Worm (Caenorhabditis elegans): Measurements from ENCODE around the gene nuaf-1.

nuaf-1 gene

ce11 chrV:13584484-13584883 lies 16.1 kb upstream of the nuaf-1 start, which contains the start of gene F53F4.1:
F53F4.1 (plus strand) TSS chrV:13584784.
- TF ChIP-seq mdl-1 (tag; optimal IDR thresholded peaks at IDR 0.05) (no peak), sma-9 (GFP tag; optimal IDR thresholded peaks at IDR 0.05) (no peak), sma-9 (tag; optimal IDR thresholded peaks at IDR 0.05) (no peak)

- TF ChIP-seq fos-1 (tag; optimal IDR thresholded peaks at IDR 0.05) = peak; percentile 74
- no peak for TF ChIP-seq mab-5 (tag; optimal IDR thresholded peaks at IDR 0.05)
- peak; percentile 15 for TF ChIP-seq F13H6.1 (tag; optimal IDR thresholded peaks at IDR 0.05)
- no peak for TF ChIP-seq ZK546.5 (tag; optimal IDR thresholded peaks at IDR 0.05)
Measured at ce11 chrV:13580696-13581095, 12.3 kb upstream of the nuaf-1 start, which contains the start of gene C50B8.5. C50B8.5 (plus strand) TSS chrV:13580968.

ce11 chrV:13578637-13579036 lies 10.2 kb upstream of the nuaf-1 start, which contains the start of gene C50B8.6:
C50B8.6 (plus strand) TSS chrV:13578972.
- TF ChIP-seq elt-1 (tag; optimal IDR thresholded peaks at IDR 0.05) (no peak), fos-1 (tag; optimal IDR thresholded peaks at IDR 0.05) (peak; percentile 60)

ce11 chrV:13577463-13577862 lies 9.0 kb upstream of the nuaf-1 start:
- no peak for TF ChIP-seq F13H6.1 (tag; optimal IDR thresholded peaks at IDR 0.05)
- peak; percentile 88 for TF ChIP-seq fos-1 (tag; optimal IDR thresholded peaks at IDR 0.05)

- TF ChIP-seq sma-9 (GFP tag; optimal IDR thresholded peaks at IDR 0.05) (peak; percentile 28), sma-9 (tag; optimal IDR thresholded peaks at IDR 0.05) (no peak), unc-55 (GFP tag; optimal IDR thresholded peaks at IDR 0.05) (no peak), elt-3 (tag; optimal IDR thresholded peaks at IDR 0.05) (no peak), mbf-1 (tag; optimal IDR thresholded peaks at IDR 0.05) (no peak), nhr-11 (tag; optimal IDR thresholded peaks at IDR 0.05) (no peak), unc-62 (GFP tag; optimal IDR thresholded peaks at IDR 0.05) (no peak), lsy-2 (tag; optimal IDR thresholded peaks at IDR 0.05) (no peak), fos-1 (tag; optimal IDR thresholded peaks at IDR 0.05) (peak; percentile 93), lin-13 (GFP tag; optimal IDR thresholded peaks at IDR 0.05) (no peak), gmeb-1 (tag; optimal IDR thresholded peaks at IDR 0.05) (peak; percentile 7), zag-1 (tag; optimal IDR thresholded peaks at IDR 0.05) (no peak)
Measured at ce11 chrV:13576828-13577227, 8.4 kb upstream of the nuaf-1 start.

ce11 chrV:13575866-13576265 lies 7.4 kb upstream of the nuaf-1 start:
- TF ChIP-seq R02D3.7 (tag; optimal IDR thresholded peaks at IDR 0.05) (no peak), fos-1 (tag; optimal IDR thresholded peaks at IDR 0.05) (no peak), mdl-1 (tag; optimal IDR thresholded peaks at IDR 0.05) (no peak)

- TF ChIP-seq lin-13 (GFP tag; optimal IDR thresholded peaks at IDR 0.05) (no peak), fos-1 (tag; optimal IDR thresholded peaks at IDR 0.05) (peak; percentile 86), lin-39 (tag; optimal IDR thresholded peaks at IDR 0.05) (no peak), ama-1 (optimal IDR thresholded peaks at IDR 0.05) (no peak), unc-55 (GFP tag; optimal IDR thresholded peaks at IDR 0.05) (no peak), mbf-1 (tag; optimal IDR thresholded peaks at IDR 0.05) (no peak), C34F6.9 (tag; optimal IDR thresholded peaks at IDR 0.05) (no peak)
Measured at ce11 chrV:13571714-13572258, 3.4 kb upstream of the nuaf-1 start, which contains the start of gene C50B8.4. C50B8.4 (plus strand) TSS chrV:13572012.

- TF ChIP-seq lsy-2 (tag; optimal IDR thresholded peaks at IDR 0.05) (peak in 1 of 2 experiments; percentile 11), aly-2 (tag; optimal IDR thresholded peaks at IDR 0.05) (no peak), nhr-129 (tag; optimal IDR thresholded peaks at IDR 0.05) (peak; percentile 1), nhr-10 (tag; optimal IDR thresholded peaks at IDR 0.05) (no peak), sma-3 (GFP tag; optimal IDR thresholded peaks at IDR 0.05) (peak; percentile 25), sma-9 (GFP tag; optimal IDR thresholded peaks at IDR 0.05) (no peak), sma-9 (tag; optimal IDR thresholded peaks at IDR 0.05) (no peak), F13H6.1 (tag; optimal IDR thresholded peaks at IDR 0.05) (no peak), Y55F3AM.14 (GFP tag; optimal IDR thresholded peaks at IDR 0.05) (peak; percentile 30), ceh-16 (tag; optimal IDR thresholded peaks at IDR 0.05) (no peak), lin-13 (GFP tag; optimal IDR thresholded peaks at IDR 0.05) (no peak), gmeb-1 (tag; optimal IDR thresholded peaks at IDR 0.05) (no peak), mab-5 (tag; optimal IDR thresholded peaks at IDR 0.05) (no peak), unc-39 (tag; optimal IDR thresholded peaks at IDR 0.05) (no peak), peb-1 (tag; optimal IDR thresholded peaks at IDR 0.05) (no peak), nhr-21 (tag; optimal IDR thresholded peaks at IDR 0.05) (peak; percentile 15), fos-1 (tag; optimal IDR thresholded peaks at IDR 0.05) (no peak), ama-1 (optimal IDR thresholded peaks at IDR 0.05) (peak; percentile 19), ceh-82 (tag; optimal IDR thresholded peaks at IDR 0.05) (no peak), mbf-1 (tag; optimal IDR thresholded peaks at IDR 0.05) (no peak), ZK546.5 (tag; optimal IDR thresholded peaks at IDR 0.05) (no peak), crh-2 (tag; optimal IDR thresholded peaks at IDR 0.05) (no peak)
Measured at ce11 chrV:13566967-13567366, 1.5 kb downstream of the nuaf-1 start.
